Fruit fly (Drosophila melanogaster): Measurements from ENCODE around the gene inaF-C.
A peak's percentile ranks its signal among the peaks of the same experiment; 100 is the strongest.

inaF-C gene

dm6 chrX:11685918-11686640 lies 45.5 kb downstream of the inaF-C start:
- peak; percentile 18 for TF ChIP-seq CG17801 (GFP tag; optimal IDR thresholded peaks at IDR 0.05; ENCODE audit: partially characterized antibody)

- TF ChIP-seq CG17801 (GFP tag; optimal IDR thresholded peaks at IDR 0.05; ENCODE audit: partially characterized antibody), result peak; percentile 28
These were observed 47.1 kb downstream of the inaF-C start for dm6 chrX:11684462-11684861.

- peak; percentile 47 for TF ChIP-seq CG17801 (GFP tag; optimal IDR thresholded peaks at IDR 0.05; ENCODE audit: partially characterized antibody)
These were observed 48.1 kb downstream of the inaF-C start for dm6 chrX:11683480-11683879.

- TF ChIP-seq CG17801 (GFP tag; optimal IDR thresholded peaks at IDR 0.05; ENCODE audit: partially characterized antibody), result peak; percentile 69
These were observed 49.7 kb downstream of the inaF-C start for dm6 chrX:11681558-11682551.

dm6 chrX:11680405-11680804 lies 51.2 kb downstream of the inaF-C start:
- peak; percentile 74 for TF ChIP-seq CG17801 (GFP tag; optimal IDR thresholded peaks at IDR 0.05; ENCODE audit: partially characterized antibody)

dm6 chrX:11679461-11679860 lies 52.1 kb downstream of the inaF-C start:
- peak; percentile 1 for TF ChIP-seq CG17801 (GFP tag; optimal IDR thresholded peaks at IDR 0.05; ENCODE audit: partially characterized antibody)

- peak; percentile 74 for TF ChIP-seq CG17801 (GFP tag; optimal IDR thresholded peaks at IDR 0.05; ENCODE audit: partially characterized antibody)
These were observed 53.0 kb downstream of the inaF-C start, which contains the start of the genes Vlet and bif for dm6 chrX:11678539-11679040. Vlet (minus strand) TSS chrX:11678589. bif (plus strand) TSS chrX:11678970.

Measured in ovary, adult (tissue).